Worm (Caenorhabditis elegans) whole organism, L1 larva: ENCODE data around the gene Y49F6B.19.
A peak's percentile ranks its signal among the peaks of the same experiment; 100 is the strongest.

Experiments used
- C16A3.4 ChIP-seq: fragments of 150-350 bp; optimal IDR thresholded peaks from 2 replicates; lab custom pipeline; 2014; ENCODE audit warnings: missing biosample characterization, missing genetic modification characterization
- F16B12.6 ChIP-seq: fragments of 150-350 bp; optimal IDR thresholded peaks from 2 replicates; lab custom pipeline; 2014; ENCODE audit warnings: missing biosample characterization, missing genetic modification characterization
- aha-1 ChIP-seq: fragments of 150-350 bp; optimal IDR thresholded peaks from 2 replicates; lab custom pipeline; 2014; ENCODE audit warnings: missing biosample characterization, missing genetic modification characterization
- aly-2 ChIP-seq: fragments of 150-350 bp; optimal IDR thresholded peaks from 2 replicates; lab custom pipeline; 2014; ENCODE audit warnings: missing biosample characterization, missing genetic modification characterization
- blmp-1 ChIP-seq: fragments of 150-350 bp; optimal IDR thresholded peaks from 2 replicates; lab custom pipeline; 2014; ENCODE audit warnings: missing biosample characterization, missing genetic modification characterization
- ceh-63 ChIP-seq: fragments of 200-800 bp; sonication (Bioruptor generic); optimal IDR thresholded peaks from 2 replicates; lab custom pipeline; 2018; ENCODE audit warnings: mild to moderate bottlenecking, missing genetic modification characterization, missing compliant biosample characterization
- ceh-8 ChIP-seq: fragments of 200-800 bp; sonication (Bioruptor generic); optimal IDR thresholded peaks from 2 replicates; lab custom pipeline; 2018; ENCODE audit warnings: mild to moderate bottlenecking, missing genetic modification characterization, moderate library complexity, missing compliant biosample characterization
- ceh-88 ChIP-seq: fragments of 200-800 bp; sonication (Bioruptor generic); IDR thresholded peaks from 2 replicates; pipeline ENCODE4 v1.3.6; 2022; ENCODE audit warnings: missing genetic modification characterization, missing compliant biosample characterization
- ceh-90 ChIP-seq: sonication (generic microtip); optimal IDR thresholded peaks from 2 replicates; lab custom pipeline; 2016; ENCODE audit warnings: missing genetic modification characterization, missing compliant biosample characterization
- ces-1 ChIP-seq: fragments of 150-350 bp; optimal IDR thresholded peaks from 2 replicates; lab custom pipeline; 2014; ENCODE audit warnings: missing biosample characterization, missing genetic modification reagents, missing genetic modification characterization
- dsc-1 ChIP-seq: sonication (generic microtip); optimal IDR thresholded peaks from 2 replicates; lab custom pipeline; 2016; ENCODE audit warnings: mild to moderate bottlenecking, missing genetic modification characterization, missing compliant biosample characterization
- efl-1 ChIP-seq, 4 experiments: fragments of 150-350 bp; optimal IDR thresholded peaks in 3 of 4; peaks in 1 of 4; 1 replicate in 1 of 4; 2 replicates in 3 of 4; lab custom pipeline; 2014; ENCODE audit warnings: missing biosample characterization in 2 of 4, missing genetic modification characterization in 2 of 4, missing genetic modification reagents in 2 of 4
- efl-3 ChIP-seq: fragments of 200-800 bp; sonication (Bioruptor generic); optimal IDR thresholded peaks from 2 replicates; lab custom pipeline; 2018; ENCODE audit warnings: mild to moderate bottlenecking, missing genetic modification characterization, missing compliant biosample characterization
- egl-13 ChIP-seq: sonication (generic microtip); optimal IDR thresholded peaks from 2 replicates; lab custom pipeline; 2016; ENCODE audit warnings: missing genotype, missing genetic modification reagents, missing genetic modification characterization, missing compliant biosample characterization
- elt-2 ChIP-seq: sonication (generic microtip); optimal IDR thresholded peaks from 2 replicates; lab custom pipeline; 2016; ENCODE audit warnings: missing genetic modification characterization, mild to moderate bottlenecking, inconsistent platforms, missing compliant biosample characterization, missing genetic modification reagents
- fkh-8 ChIP-seq: sonication (generic microtip); optimal IDR thresholded peaks from 2 replicates; lab custom pipeline; 2016; ENCODE audit warnings: mild to moderate bottlenecking, missing genetic modification characterization, missing compliant biosample characterization
- fos-1 ChIP-seq: fragments of 150-350 bp; optimal IDR thresholded peaks from 2 replicates; lab custom pipeline; 2014; ENCODE audit warnings: missing biosample characterization, missing genetic modification characterization
- irx-1 ChIP-seq: sonication (generic microtip); optimal IDR thresholded peaks from 2 replicates; lab custom pipeline; 2016; ENCODE audit warnings: missing genetic modification characterization, missing compliant biosample characterization
- jun-1 ChIP-seq: fragments of 150-350 bp; optimal IDR thresholded peaks from 2 replicates; lab custom pipeline; 2014; ENCODE audit warnings: missing biosample characterization, missing genetic modification reagents, missing genetic modification characterization
- lin-15B ChIP-seq: fragments of 150-350 bp; sonication (generic microtip); optimal IDR thresholded peaks from 3 replicates; lab custom pipeline; 2014; ENCODE audit warnings: missing biosample characterization, missing genetic modification characterization
- lin-35 ChIP-seq, 2 experiments: fragments of 150-350 bp; optimal IDR thresholded peaks; 2 replicates each; lab custom pipeline; 2014; ENCODE audit warnings: missing biosample characterization in 2 of 2, missing genetic modification characterization in 2 of 2, missing genetic modification reagents in 2 of 2
- mab-9 ChIP-seq: fragments of 200-800 bp; sonication (Bioruptor generic); IDR thresholded peaks from 2 replicates; pipeline ENCODE4 v1.3.6; 2022; ENCODE audit warnings: missing genetic modification reagents, missing genetic modification characterization, missing compliant biosample characterization
- mdl-1 ChIP-seq, 2 experiments: fragments of 150-350 bp; optimal IDR thresholded peaks; 2 replicates each; lab custom pipeline; 2014 to 2017; ENCODE audit warnings: missing biosample characterization in 2 of 2, missing genetic modification characterization in 2 of 2, inconsistent platforms in 1 of 2
- mep-1 ChIP-seq: fragments of 150-350 bp; optimal IDR thresholded peaks from 2 replicates; lab custom pipeline; 2014; ENCODE audit warnings: missing biosample characterization, missing genetic modification characterization
- nhr-11 ChIP-seq: fragments of 150-350 bp; optimal IDR thresholded peaks from 2 replicates; lab custom pipeline; 2014; ENCODE audit warnings: missing biosample characterization, missing genetic modification characterization
- nhr-12 ChIP-seq: sonication (generic microtip); optimal IDR thresholded peaks from 2 replicates; lab custom pipeline; 2017; ENCODE audit warnings: missing biosample characterization, missing genetic modification characterization
- nhr-20 ChIP-seq: sonication (generic microtip); optimal IDR thresholded peaks from 2 replicates; lab custom pipeline; 2016; ENCODE audit warnings: mild to moderate bottlenecking, missing genetic modification characterization, missing compliant biosample characterization
- nhr-71 ChIP-seq: sonication (generic microtip); optimal IDR thresholded peaks from 2 replicates; lab custom pipeline; 2016; ENCODE audit warnings: mild to moderate bottlenecking, missing genetic modification characterization, moderate library complexity, missing compliant biosample characterization
- nhr-85 ChIP-seq: sonication (generic microtip); peaks from one replicate; lab custom pipeline; 2016; ENCODE audit warnings: missing genetic modification characterization, inconsistent platforms, missing compliant biosample characterization
- nhr-90 ChIP-seq: sonication (generic microtip); optimal IDR thresholded peaks from 2 replicates; lab custom pipeline; 2016; ENCODE audit warnings: mild to moderate bottlenecking, missing genetic modification characterization, missing compliant biosample characterization; ENCODE audit not compliant: poor library complexity
- pax-3 ChIP-seq: fragments of 200-800 bp; sonication (Bioruptor generic); optimal IDR thresholded peaks from 2 replicates; lab custom pipeline; 2018; ENCODE audit warnings: mild to moderate bottlenecking, missing genetic modification characterization, moderate library complexity, missing compliant biosample characterization
- pqm-1 ChIP-seq: sonication (generic microtip); optimal IDR thresholded peaks from 3 replicates; lab custom pipeline; 2017; ENCODE audit warnings: missing biosample characterization, missing genetic modification characterization
- skn-1 ChIP-seq: fragments of 150-350 bp; optimal IDR thresholded peaks from 2 replicates; lab custom pipeline; 2014; ENCODE audit warnings: missing biosample characterization, missing genetic modification characterization
- snpc-4 ChIP-seq: fragments of 150-350 bp; optimal IDR thresholded peaks from 2 replicates; lab custom pipeline; 2014; ENCODE audit warnings: missing biosample characterization, missing genetic modification characterization
- snu-23 ChIP-seq: sonication (generic microtip); optimal IDR thresholded peaks from 2 replicates; lab custom pipeline; 2016; ENCODE audit warnings: missing genetic modification characterization, missing compliant biosample characterization
- sox-4 ChIP-seq: sonication (generic microtip); optimal IDR thresholded peaks from 2 replicates; lab custom pipeline; 2016; ENCODE audit warnings: missing genetic modification characterization, missing compliant biosample characterization
- unc-130 ChIP-seq: fragments of 150-350 bp; optimal IDR thresholded peaks from 2 replicates; lab custom pipeline; 2017; ENCODE audit warnings: missing biosample characterization, missing genetic modification characterization, inconsistent platforms
- unc-62 ChIP-seq: fragments of 150-350 bp; optimal IDR thresholded peaks from 2 replicates; lab custom pipeline; 2014; ENCODE audit warnings: missing biosample characterization, missing genetic modification reagents, missing genetic modification characterization
- unc-86 ChIP-seq: sonication (generic microtip); optimal IDR thresholded peaks from 2 replicates; lab custom pipeline; 2016; ENCODE audit warnings: missing genetic modification characterization, missing compliant biosample characterization
- xbp-1 ChIP-seq: sonication (generic microtip); optimal IDR thresholded peaks from 2 replicates; lab custom pipeline; 2016; ENCODE audit warnings: missing genetic modification characterization, missing compliant biosample characterization
- zag-1 ChIP-seq: fragments of 150-350 bp; optimal IDR thresholded peaks from 2 replicates; lab custom pipeline; 2014; ENCODE audit warnings: missing biosample characterization, missing genetic modification characterization
- ztf-11 ChIP-seq, 2 experiments: sonication (generic microtip); optimal IDR thresholded peaks; 2 replicates each; lab custom pipeline; 2016 to 2017; ENCODE audit warnings: missing genetic modification characterization in 2 of 2, missing biosample characterization in 1 of 2, missing compliant biosample characterization in 1 of 2
- ztf-4 ChIP-seq: fragments of 150-350 bp; optimal IDR thresholded peaks from 2 replicates; lab custom pipeline; 2014; ENCODE audit warnings: missing biosample characterization, missing genetic modification characterization

The Y49F6B.19 gene

ce11 chrII:3553453-3553852, 41.3 kb upstream of the Y49F6B.19 start, which contains the start of gene dnc-3 (continued):
- TF ChIP-seq elt-2 (peak; percentile 62), fos-1 (peak; percentile 29), pax-3 (peak; percentile 70), snu-23 (GFP tag; lab: Kevin White, UChicago) (peak; percentile 86), C16A3.4 (tag; lab: Kevin White, UChicago) (peak; percentile 24), mdl-1 (tag; optimal IDR thresholded peaks at IDR 0.05; lab: Kevin White, UChicago) (no peak), ztf-4 (no peak), mab-9 (GFP tag; lab: Robert Waterston, UW) (peak; percentile 50; the same call in 1 of the 2 replicates), aly-2 (tag; lab: Kevin White, UChicago) (peak; percentile 20), egl-13 (tag; lab: Kevin White, UChicago) (peak; percentile 73), F16B12.6 (tag; lab: Kevin White, UChicago) (peak; percentile 83), lin-15B (peak; percentile 28), nhr-90 (tag; lab: Kevin White, UChicago) (peak; percentile 73), snpc-4 (tag; lab: Kevin White, UChicago) (peak; percentile 31), ceh-88 (GFP tag; lab: Robert Waterston, UW) (0 out of 2 replicates have a peak, but pooled peaks have one; percentile 41), irx-1 (tag; lab: Kevin White, UChicago) (peak; percentile 81), efl-1 (optimal IDR thresholded peaks at IDR 0.05; lab: Kevin White, UChicago) (peak; percentile 44 to 70), efl-1 (GFP tag; optimal IDR thresholded peaks at IDR 0.05 in 1 of 2; lab: Kevin White, UChicago) (peak; percentile 52 to 96), skn-1 (tag; lab: Kevin White, UChicago) (no peak), mep-1 (tag; lab: Kevin White, UChicago) (peak; percentile 53), nhr-12 (tag; lab: Kevin White, UChicago) (no peak), jun-1 (tag; lab: Kevin White, UChicago) (peak; percentile 30), unc-130 (no peak), dsc-1 (peak; percentile 91), ceh-90 (tag; lab: Kevin White, UChicago) (peak; percentile 62), ceh-63 (no peak), ceh-8 (GFP tag; lab: Kevin White, UChicago) (peak; percentile 50), nhr-71 (tag; lab: Kevin White, UChicago) (peak; percentile 86), fkh-8 (tag; lab: Kevin White, UChicago) (peak; percentile 75), xbp-1 (peak; percentile 84), unc-86 (tag; lab: Kevin White, UChicago) (peak; percentile 56), nhr-20 (peak; percentile 80), nhr-85 (tag; lab: Kevin White, UChicago) (peak; percentile 87), lin-35 (GFP tag; optimal IDR thresholded peaks at IDR 0.05; lab: Kevin White, UChicago) (peak; percentile 49 to 54)

- TF ChIP-seq mab-9 (GFP tag; lab: Robert Waterston, UW): no peak
- TF ChIP-seq pqm-1 (tag; lab: Kevin White, UChicago): no peak
- no peak for TF ChIP-seq unc-86 (tag; lab: Kevin White, UChicago)
- TF ChIP-seq ces-1 (GFP tag; lab: Kevin White, UChicago): no peak
- no peak for TF ChIP-seq unc-130
- no peak for TF ChIP-seq ztf-11 (tag; optimal IDR thresholded peaks at IDR 0.05; lab: Kevin White, UChicago)
- TF ChIP-seq sox-4: no peak
- TF ChIP-seq aha-1 (tag; lab: Kevin White, UChicago): no peak
- TF ChIP-seq nhr-11 (tag; lab: Kevin White, UChicago): no peak
- no peak for TF ChIP-seq zag-1 (tag; lab: Kevin White, UChicago)
- TF ChIP-seq efl-3 (GFP tag; lab: Kevin White, UChicago): no peak
- no peak for TF ChIP-seq snu-23 (GFP tag; lab: Kevin White, UChicago)
- TF ChIP-seq blmp-1 (tag; lab: Kevin White, UChicago): no peak
- TF ChIP-seq unc-62 (GFP tag; lab: Kevin White, UChicago): no peak
Observed at ce11 chrII:3550352-3550751, 38.2 kb upstream of the Y49F6B.19 start, which contains the start of gene W10G11.19. W10G11.19 (plus strand) TSS chrII:3550652.
